Fruit fly (Drosophila melanogaster): Measurements from ENCODE around the gene CG43293.
"Not testable (repeated sequence)": the region's sequence is repeated elsewhere in the genome, so short reads cannot be mapped to it uniquely, and the experiment has no call there.

CG43293 gene

dm6 chr3L:6140771-6141472 lies 44.1 kb upstream of the CG43293 start:
- TF ChIP-seq CG8159 (tag; optimal IDR thresholded peaks at IDR 0.05) (peak; percentile 8), EcR (GFP tag; optimal IDR thresholded peaks at IDR 0.05) (peak; percentile 69), CG10348 (GFP tag; IDR thresholded peaks at IDR 0.05) (no peak)

DNA sequence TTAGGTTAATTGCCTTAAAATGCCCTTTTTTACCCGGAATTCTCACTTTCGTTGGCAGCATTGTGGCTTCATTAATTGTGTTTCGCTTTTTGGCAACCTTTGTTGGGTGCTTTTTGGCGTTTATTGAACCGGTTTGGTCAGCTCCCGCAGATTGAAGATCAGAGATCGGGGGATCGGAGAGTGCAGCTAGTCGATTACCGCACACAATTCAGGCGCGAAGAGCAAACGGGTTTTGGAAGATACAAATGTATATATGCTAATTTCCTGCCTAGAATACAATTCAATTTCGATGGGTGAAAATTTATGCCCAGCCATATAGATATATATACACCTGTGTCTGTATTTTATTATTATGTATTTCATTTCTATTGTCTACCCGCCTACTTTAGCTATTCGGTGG lies 43.5 kb upstream of the CG43293 start:
- TF ChIP-seq EcR (GFP tag; optimal IDR thresholded peaks at IDR 0.05) (peak; percentile 59), rn (GFP tag; IDR thresholded peaks at IDR 0.05) (no peak)

- TF ChIP-seq gl (tag; optimal IDR thresholded peaks at IDR 0.05) (no peak), rn (GFP tag; IDR thresholded peaks at IDR 0.05) (no peak), CG14655 (GFP tag; optimal IDR thresholded peaks at IDR 0.05) (no peak), CG32121 (GFP tag; IDR thresholded peaks at IDR 0.05) (no peak), CG4496 (GFP tag; IDR thresholded peaks at IDR 0.05) (no peak), CG15710 (tag; optimal IDR thresholded peaks at IDR 0.05) (no peak), CG12605 (GFP tag; IDR thresholded peaks at IDR 0.05) (no peak), D1 (tag; optimal IDR thresholded peaks at IDR 0.05) (no peak), CG10348 (GFP tag; IDR thresholded peaks at IDR 0.05) (no peak), Pif1B (GFP tag; optimal IDR thresholded peaks at IDR 0.05) (no peak), Pif1A (GFP tag; optimal IDR thresholded peaks at IDR 0.05) (no peak), CG34367 (tag; optimal IDR thresholded peaks at IDR 0.05) (no peak), Snoo (tag; optimal IDR thresholded peaks at IDR 0.05) (no peak), EcR (GFP tag; optimal IDR thresholded peaks at IDR 0.05) (no peak), fd96Ca (GFP tag; IDR thresholded peaks at IDR 0.05) (no peak), CG9948 (tag; optimal IDR thresholded peaks at IDR 0.05) (no peak), CG8159 (tag; optimal IDR thresholded peaks at IDR 0.05) (no peak), CG17806 (tag; optimal IDR thresholded peaks at IDR 0.05) (no peak)
Observed at dm6 chr3L:6142313-6142712, 42.7 kb upstream of the CG43293 start, which contains the start of gene Cpr65Aw. Cpr65Aw (minus strand) TSS chr3L:6142413.

- TF ChIP-seq CG4496 (GFP tag; IDR thresholded peaks at IDR 0.05) = no peak
- peak; percentile 36 for TF ChIP-seq EcR (GFP tag; optimal IDR thresholded peaks at IDR 0.05)
Observed at dm6 chr3L:6143188-6143755, 41.7 kb upstream of the CG43293 start, which contains the start of gene Lcp65Ad. Lcp65Ad (plus strand) TSS chr3L:6143395.

DNA sequence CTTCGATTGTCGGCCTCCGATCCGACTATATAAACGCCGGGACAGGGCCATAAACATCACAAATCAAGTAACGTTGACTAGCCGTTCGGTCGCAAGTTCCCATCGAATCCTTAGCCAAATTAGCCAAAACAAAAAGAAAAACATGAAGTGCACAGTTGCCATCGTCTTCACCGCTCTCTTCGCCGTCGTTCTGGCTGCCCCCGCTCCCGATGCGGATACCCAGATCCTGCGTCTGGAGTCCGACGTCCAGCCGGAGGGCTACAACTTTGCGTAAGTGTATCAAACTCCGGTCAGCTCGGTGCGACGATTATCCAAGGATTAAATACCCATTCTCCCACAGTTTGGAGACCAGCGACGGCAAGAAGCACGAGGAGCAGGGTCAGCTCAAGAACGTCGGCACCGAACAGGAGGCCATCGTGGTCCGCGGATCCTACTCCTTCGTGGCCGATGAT lies 40.2 kb upstream of the CG43293 start, which contains the start of gene Lcp65Ac:
Gene Lcp65Ac (plus strand): TSS at position 51 of the 452 bp plus-strand sequence.
- no peak for TF ChIP-seq Snoo (tag; optimal IDR thresholded peaks at IDR 0.05)
- no peak for TF ChIP-seq CG4496 (GFP tag; IDR thresholded peaks at IDR 0.05)
- TF ChIP-seq Pif1A (GFP tag; optimal IDR thresholded peaks at IDR 0.05) = no peak
- TF ChIP-seq CG12605 (GFP tag; IDR thresholded peaks at IDR 0.05) = no peak
- no peak for TF ChIP-seq CG8301 (tag; optimal IDR thresholded peaks at IDR 0.05)
- TF ChIP-seq fd96Ca (GFP tag; IDR thresholded peaks at IDR 0.05) = no peak
- no peak for TF ChIP-seq EcR (GFP tag; optimal IDR thresholded peaks at IDR 0.05)
- TF ChIP-seq CG15710 (tag; optimal IDR thresholded peaks at IDR 0.05) = no peak
- TF ChIP-seq CG17806 (tag; optimal IDR thresholded peaks at IDR 0.05) = no peak
- TF ChIP-seq CG13204 (GFP tag; optimal IDR thresholded peaks at IDR 0.05) = no peak
- no peak for TF ChIP-seq CG8159 (tag; optimal IDR thresholded peaks at IDR 0.05)
- no peak for TF ChIP-seq Ets98B (GFP tag; IDR thresholded peaks at IDR 0.05)
- TF ChIP-seq CG9948 (tag; optimal IDR thresholded peaks at IDR 0.05) = no peak
- TF ChIP-seq Pif1B (GFP tag; optimal IDR thresholded peaks at IDR 0.05) = no peak
- no peak for TF ChIP-seq gl (tag; optimal IDR thresholded peaks at IDR 0.05)

DNA sequence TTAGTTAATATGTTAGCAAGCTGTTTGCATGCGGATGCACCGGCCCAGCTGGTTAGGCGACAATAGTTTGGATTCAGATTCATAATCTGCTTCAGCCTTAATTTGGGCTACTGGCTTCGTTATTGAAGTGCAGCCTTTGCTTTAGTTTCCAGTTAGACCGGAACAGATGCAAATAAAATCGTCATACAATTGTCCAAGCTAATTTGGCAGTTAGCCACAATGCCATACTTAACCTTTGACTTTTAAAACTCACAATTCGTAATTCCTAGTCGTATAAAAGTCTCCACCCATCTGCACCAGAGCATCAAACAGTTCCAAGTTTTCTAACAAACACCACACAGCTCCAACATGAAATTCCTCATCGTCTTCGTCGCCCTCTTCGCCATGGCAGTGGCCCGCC lies 38.6 kb upstream of the CG43293 start, which contains the start of gene Lcp65Ab2:
Gene Lcp65Ab2 (plus strand): TSS at position 301 of the 400 bp plus-strand sequence.
- TF ChIP-seq CG8159 (tag; optimal IDR thresholded peaks at IDR 0.05); Pif1A (GFP tag; optimal IDR thresholded peaks at IDR 0.05); D1 (tag; optimal IDR thresholded peaks at IDR 0.05): not testable (repeated sequence)

- TF ChIP-seq CG4496 (GFP tag; IDR thresholded peaks at IDR 0.05); rn (GFP tag; IDR thresholded peaks at IDR 0.05); Snoo (tag; optimal IDR thresholded peaks at IDR 0.05): not testable (repeated sequence)
Observed at dm6 chr3L:6147887-6148286, 37.1 kb upstream of the CG43293 start, which contains the start of gene Cpr65Ax1. Cpr65Ax1 (minus strand) TSS chr3L:6147987.

Data from whole organism, pupa.